Fruit fly (Drosophila melanogaster) whole organism, embryonic: Measurements from ENCODE around the gene CG33932.
A peak's percentile ranks its signal among the peaks of the same experiment; 100 is the strongest.

Source experiments
- ATbp ChIP-seq: fragments of 200-800 bp; sonication (Bioruptor generic); optimal IDR thresholded peaks from 2 replicates; lab custom pipeline; 2017; ENCODE audit warnings: missing biosample characterization, mild to moderate bottlenecking, missing genetic modification characterization, missing genetic modification reagents
- Adf1 ChIP-seq: fragments of 200-800 bp; sonication (Bioruptor generic); IDR thresholded peaks from 2 replicates; pipeline ENCODE4 v1.3.6; 2022; ENCODE audit warnings: missing biosample characterization, missing genetic modification characterization
- Aef1 ChIP-seq: fragments of 200-800 bp; sonication (Bioruptor generic); IDR thresholded peaks from 3 replicates; pipeline ENCODE4 v1.3.6; 2022; ENCODE audit warnings: missing biosample characterization, missing genetic modification characterization
- CG11504 ChIP-seq: fragments of 200-800 bp; sonication (Bioruptor generic); optimal IDR thresholded peaks from 3 replicates; lab custom pipeline; 2019; ENCODE audit warnings: missing biosample characterization, mild to moderate bottlenecking, missing genetic modification characterization, moderate library complexity
- CG14710 ChIP-seq: fragments of 200-800 bp; sonication (Bioruptor generic); optimal IDR thresholded peaks from 3 replicates; lab custom pipeline; 2019; ENCODE audit warnings: missing biosample characterization, mild to moderate bottlenecking, missing genetic modification characterization, moderate library complexity
- CG15479 ChIP-seq: fragments of 200-800 bp; sonication (Bioruptor generic); optimal IDR thresholded peaks from 3 replicates; lab custom pipeline; 2019; ENCODE audit warnings: missing biosample characterization, mild to moderate bottlenecking, missing genetic modification characterization, moderate library complexity
- CG17186 ChIP-seq: fragments of 200-800 bp; sonication (Bioruptor generic); optimal IDR thresholded peaks from 3 replicates; lab custom pipeline; 2017; ENCODE audit warnings: missing biosample characterization, missing genetic modification reagents, missing genetic modification characterization
- CG1792 ChIP-seq: fragments of 200-800 bp; sonication (Bioruptor generic); optimal IDR thresholded peaks from 2 replicates; lab custom pipeline; 2016; ENCODE audit warnings: missing biosample characterization, missing genetic modification characterization
- CG1832 ChIP-seq: fragments of 200-800 bp; sonication (Bioruptor generic); optimal IDR thresholded peaks from 2 replicates; lab custom pipeline; 2017; ENCODE audit warnings: missing biosample characterization, mild to moderate bottlenecking, missing genetic modification characterization, inconsistent platforms
- CG18476 ChIP-seq: fragments of 200-800 bp; sonication (Bioruptor generic); optimal IDR thresholded peaks from 2 replicates; lab custom pipeline; 2016; ENCODE audit warnings: missing biosample characterization, mild to moderate bottlenecking, missing genetic modification characterization
- CG4360 ChIP-seq: fragments of 200-800 bp; sonication (Bioruptor generic); IDR thresholded peaks from 2 replicates; pipeline ENCODE4 v1.3.6; 2022; ENCODE audit warnings: missing biosample characterization, missing genetic modification characterization
- CG6175 ChIP-seq: fragments of 200-800 bp; sonication (Bioruptor generic); IDR thresholded peaks from 3 replicates; pipeline ENCODE4 v1.3.6; 2022; ENCODE audit warnings: missing biosample characterization, missing genetic modification characterization
- CG9932 ChIP-seq: fragments of 200-800 bp; sonication (Bioruptor generic); IDR thresholded peaks from 2 replicates; pipeline ENCODE4 v1.3.6; 2022; ENCODE audit warnings: missing biosample characterization, missing genetic modification characterization
- Deaf1 ChIP-seq: fragments of 200-800 bp; optimal IDR thresholded peaks from 3 replicates; lab custom pipeline; 2019; ENCODE audit warnings: missing biosample characterization, mild to moderate bottlenecking, missing genetic modification characterization, moderate library complexity
- Dll ChIP-seq: fragments of 200-800 bp; sonication (Bioruptor generic); IDR thresholded peaks from 4 replicates; pipeline ENCODE4 v1.3.6; 2022; ENCODE audit warnings: missing biosample characterization, missing genetic modification characterization; ENCODE audit not compliant: partially characterized antibody
- Hand ChIP-seq: fragments of 200-800 bp; sonication (Bioruptor generic); optimal IDR thresholded peaks from 2 replicates; lab custom pipeline; 2017; ENCODE audit warnings: mild to moderate bottlenecking, missing biosample characterization, missing genetic modification reagents, missing genetic modification characterization
- Med ChIP-seq: fragments of 200-800 bp; sonication (Bioruptor generic); peaks from one replicate; lab custom pipeline; 2016; ENCODE audit warnings: missing biosample characterization, missing genetic modification characterization, mild to moderate bottlenecking, inconsistent platforms, moderate library complexity
- Spps ChIP-seq: fragments of 200-800 bp; sonication (Bioruptor generic); optimal IDR thresholded peaks from 2 replicates; lab custom pipeline; 2018; ENCODE audit warnings: missing biosample characterization, mild to moderate bottlenecking, missing genetic modification characterization
- YL-1 ChIP-seq: fragments of 200-800 bp; sonication (Bioruptor generic); optimal IDR thresholded peaks from 3 replicates; lab custom pipeline; 2017; ENCODE audit warnings: missing biosample characterization, mild to moderate bottlenecking, missing genetic modification characterization
- cg ChIP-seq: fragments of 200-800 bp; sonication (Bioruptor generic); optimal IDR thresholded peaks from 3 replicates; lab custom pipeline; 2019; ENCODE audit warnings: missing biosample characterization, mild to moderate bottlenecking, missing genetic modification characterization, moderate library complexity
- chinmo ChIP-seq: fragments of 200-800 bp; sonication (Bioruptor generic); IDR thresholded peaks from 4 replicates; pipeline ENCODE4 v1.3.6; 2022; ENCODE audit warnings: missing biosample characterization, missing genetic modification characterization; ENCODE audit not compliant: partially characterized antibody
- crol ChIP-seq: fragments of 200-800 bp; sonication (Bioruptor generic); IDR thresholded peaks from 2 replicates; pipeline ENCODE4 v1.3.6; 2022; ENCODE audit warnings: missing biosample characterization, missing genetic modification characterization
- fd3F ChIP-seq: fragments of 200-800 bp; sonication (Bioruptor generic); optimal IDR thresholded peaks from 2 replicates; lab custom pipeline; 2018; ENCODE audit warnings: missing biosample characterization, mild to moderate bottlenecking, missing genetic modification characterization, moderate library complexity
- grn ChIP-seq: fragments of 200-800 bp; sonication (Bioruptor generic); optimal IDR thresholded peaks from 3 replicates; lab custom pipeline; 2017; ENCODE audit warnings: missing biosample characterization, missing genetic modification characterization
- kay ChIP-seq: fragments of 200-800 bp; sonication (Bioruptor generic); optimal IDR thresholded peaks from 2 replicates; lab custom pipeline; 2016; ENCODE audit warnings: missing biosample characterization, missing genetic modification characterization
- kni ChIP-seq: fragments of 200-800 bp; sonication (Bioruptor generic); optimal IDR thresholded peaks from 3 replicates; lab custom pipeline; 2017; ENCODE audit warnings: mild to moderate bottlenecking, missing biosample characterization, missing genetic modification reagents, missing genetic modification characterization
- nerfin-2 ChIP-seq: fragments of 200-800 bp; sonication (Bioruptor generic); IDR thresholded peaks from 2 replicates; pipeline ENCODE4 v1.3.6; 2022; ENCODE audit warnings: missing biosample characterization, missing genetic modification characterization; ENCODE audit not compliant: partially characterized antibody
- pros ChIP-seq: fragments of 200-800 bp; sonication (Bioruptor generic); optimal IDR thresholded peaks from 3 replicates; lab custom pipeline; 2019; ENCODE audit warnings: missing biosample characterization, mild to moderate bottlenecking, missing genetic modification characterization, moderate library complexity
- psq ChIP-seq: fragments of 200-800 bp; sonication (Bioruptor generic); optimal IDR thresholded peaks from 2 replicates; lab custom pipeline; 2017; ENCODE audit warnings: missing biosample characterization, missing genetic modification characterization
- pzg ChIP-seq: fragments of 200-800 bp; sonication (Bioruptor generic); optimal IDR thresholded peaks from 3 replicates; lab custom pipeline; 2018; ENCODE audit warnings: missing biosample characterization, mild to moderate bottlenecking, missing genetic modification characterization, moderate library complexity
- salm ChIP-seq: fragments of 200-800 bp; sonication (Bioruptor generic); optimal IDR thresholded peaks from 2 replicates; lab custom pipeline; 2018; ENCODE audit warnings: missing biosample characterization, mild to moderate bottlenecking, missing genetic modification characterization
- sens ChIP-seq: fragments of 200-800 bp; sonication (Bioruptor generic); peaks from one replicate; lab custom pipeline; 2016; ENCODE audit warnings: missing biosample characterization, missing genetic modification characterization
- sna ChIP-seq: fragments of 200-800 bp; sonication (Bioruptor generic); IDR thresholded peaks from 2 replicates; pipeline ENCODE4 v1.3.6; 2022; ENCODE audit warnings: missing biosample characterization, missing genetic modification characterization; ENCODE audit not compliant: partially characterized antibody
- tin ChIP-seq: fragments of 200-800 bp; sonication (Bioruptor generic); optimal IDR thresholded peaks from 3 replicates; lab custom pipeline; 2016; ENCODE audit warnings: missing biosample characterization, missing genetic modification characterization
- tll ChIP-seq, 2 experiments: fragments of 200-800 bp in 1 of 2; fragments of >200 bp in 1 of 2; sonication (Bioruptor generic) in 1 of 2; optimal IDR thresholded peaks; 2 replicates each; lab custom pipeline; 2017 to 2019; ENCODE audit warnings: missing biosample characterization in 2 of 2, missing genetic modification characterization in 2 of 2, mild to moderate bottlenecking in 1 of 2, moderate library complexity in 1 of 2
- tup ChIP-seq: fragments of 200-800 bp; sonication (Bioruptor generic); optimal IDR thresholded peaks from 2 replicates; lab custom pipeline; 2016; ENCODE audit warnings: missing biosample characterization, mild to moderate bottlenecking, missing genetic modification characterization, moderate library complexity
- twi ChIP-seq: fragments of 200-800 bp; optimal IDR thresholded peaks from 2 replicates; lab custom pipeline; 2019; ENCODE audit warnings: missing biosample characterization, mild to moderate bottlenecking, missing genetic modification characterization, moderate library complexity
- zen ChIP-seq: fragments of 200-800 bp; sonication (Bioruptor generic); optimal IDR thresholded peaks from 3 replicates; lab custom pipeline; 2018; ENCODE audit warnings: missing biosample characterization, mild to moderate bottlenecking, missing genetic modification characterization, moderate library complexity

Gene CG33932

dm6 chrX:19769821-19770519 is 25.7 kb downstream of the CG33932 start (continued):
- no peak for TF ChIP-seq Deaf1 (tag; lab: Kevin White, UChicago)
- peak; percentile 38 for TF ChIP-seq CG18476 (GFP tag; lab: Kevin White, UChicago)
- TF ChIP-seq tin (GFP tag; lab: Kevin White, UChicago): peak; percentile 43
- peak; percentile 66 for TF ChIP-seq CG14710

dm6 chrX:19772002-19772622 is 27.9 kb downstream of the CG33932 start:
- no peak for TF ChIP-seq fd3F (GFP tag; lab: Kevin White, UChicago)
- TF ChIP-seq grn (GFP tag; lab: Kevin White, UChicago): peak; percentile 32
- no peak for TF ChIP-seq salm (tag; lab: Kevin White, UChicago)
- TF ChIP-seq cg (GFP tag; lab: Kevin White, UChicago): peak; percentile 61
- TF ChIP-seq zen (tag; lab: Kevin White, UChicago): peak; percentile 96
- peak; percentile 51; the same call in 1 of the 2 replicates for TF ChIP-seq CG4360 (GFP tag; lab: Robert Waterston, UW)
- peak; percentile 85 for TF ChIP-seq CG15479 (GFP tag; lab: Kevin White, UChicago)
- TF ChIP-seq tup (GFP tag; lab: Kevin White, UChicago): no peak
- no peak for TF ChIP-seq Hand (GFP tag; lab: Kevin White, UChicago)
- peak; percentile 7 for TF ChIP-seq kni (GFP tag; lab: Kevin White, UChicago)
- no peak for TF ChIP-seq Spps (tag; lab: Kevin White, UChicago)
- peak in 1 of 2 experiments; percentile 63 for TF ChIP-seq tll (GFP tag; optimal IDR thresholded peaks at IDR 0.05; lab: Kevin White, UChicago)
- peak; percentile 98 for TF ChIP-seq pros (GFP tag; lab: Kevin White, UChicago)
- TF ChIP-seq kay: no peak

- TF ChIP-seq pzg (GFP tag; lab: Kevin White, UChicago) (no peak), psq (GFP tag; lab: Kevin White, UChicago) (peak; percentile 79), cg (GFP tag; lab: Kevin White, UChicago) (peak; percentile 77), CG17186 (GFP tag; lab: Kevin White, UChicago) (no peak), Med (GFP tag; lab: Kevin White, UChicago) (peak; percentile 24), crol (peak; percentile 92), CG1792 (GFP tag; lab: Kevin White, UChicago) (no peak), CG9932 (GFP tag; lab: Robert Waterston, UW) (0 out of 2 replicates have a peak, but pooled peaks have one; percentile 23), kni (GFP tag; lab: Kevin White, UChicago) (peak; percentile 54), Adf1 (0 out of 2 replicates have a peak, but pooled peaks have one; percentile 21), nerfin-2 (GFP tag; lab: Robert Waterston, UW) (no peak), CG6175 (GFP tag; lab: Robert Waterston, UW) (peak; percentile 77; the same call in 2 of the 3 replicates), Aef1 (GFP tag; lab: Robert Waterston, UW) (0 out of 3 replicates have a peak, but pooled peaks have one; percentile 13), sens (peak; percentile 20), Dll (GFP tag; lab: Robert Waterston, UW) (no peak), CG11504 (peak; percentile 50), CG15479 (GFP tag; lab: Kevin White, UChicago) (peak; percentile 64), chinmo (GFP tag; lab: Robert Waterston, UW) (0 out of 4 replicates have a peak, but pooled peaks have one; percentile 53), sna (0 out of 2 replicates have a peak, but pooled peaks have one; percentile 12), CG4360 (GFP tag; lab: Robert Waterston, UW) (peak; percentile 97), YL-1 (no peak), Deaf1 (tag; lab: Kevin White, UChicago) (peak; percentile 44), CG1832 (GFP tag; lab: Kevin White, UChicago) (peak; percentile 49), ATbp (GFP tag; lab: Kevin White, UChicago) (peak; percentile 55), pros (GFP tag; lab: Kevin White, UChicago) (peak; percentile 93), twi (tag; lab: Kevin White, UChicago) (peak; percentile 89)
Measured at dm6 chrX:19773734-19774702, 29.8 kb downstream of the CG33932 start.
